Worm (Caenorhabditis elegans) whole organism, L2 larva: ENCODE data around the gene C14E2.4.

Experiments used
- ama-1 ChIP-seq: fragments of 150-350 bp; optimal IDR thresholded peaks from 2 replicates; lab custom pipeline; 2018; ENCODE audit warnings: inconsistent platforms
- blmp-1 ChIP-seq: sonication (generic microtip); optimal IDR thresholded peaks from 2 replicates; lab custom pipeline; 2017; ENCODE audit warnings: missing genetic modification characterization, mild to moderate bottlenecking, missing compliant biosample characterization, antibody characterized with exemption, moderate library complexity; ENCODE audit not compliant: insufficient read depth
- ceh-82 ChIP-seq: fragments of 150-350 bp; optimal IDR thresholded peaks from 2 replicates; lab custom pipeline; 2014; ENCODE audit warnings: missing biosample characterization, missing genetic modification characterization
- lin-39 ChIP-seq: fragments of 150-350 bp; optimal IDR thresholded peaks from 2 replicates; lab custom pipeline; 2014; ENCODE audit warnings: missing biosample characterization, missing genetic modification reagents, missing genetic modification characterization
- lsy-2 ChIP-seq, 2 experiments: fragments of 150-350 bp in 1 of 2; sonication (generic microtip) in 1 of 2; optimal IDR thresholded peaks; 2 replicates each; lab custom pipeline; 2014 to 2017; ENCODE audit warnings: missing biosample characterization in 2 of 2, missing genetic modification characterization in 2 of 2
- nhr-11 ChIP-seq: fragments of 150-350 bp; optimal IDR thresholded peaks from 2 replicates; lab custom pipeline; 2014; ENCODE audit warnings: missing biosample characterization, missing genetic modification characterization
- nhr-237 ChIP-seq: fragments of 150-350 bp; optimal IDR thresholded peaks from 2 replicates; lab custom pipeline; 2014; ENCODE audit warnings: missing biosample characterization, missing genetic modification characterization
- peb-1 ChIP-seq: fragments of 150-350 bp; optimal IDR thresholded peaks from 2 replicates; lab custom pipeline; 2014; ENCODE audit warnings: missing biosample characterization, missing genetic modification characterization
- skn-1 ChIP-seq: sonication (generic microtip); optimal IDR thresholded peaks from 2 replicates; lab custom pipeline; 2017; ENCODE audit warnings: missing biosample characterization, missing genetic modification characterization
- unc-62 ChIP-seq: fragments of 150-350 bp; optimal IDR thresholded peaks from 2 replicates; lab custom pipeline; 2014; ENCODE audit warnings: missing biosample characterization, missing genetic modification reagents, missing genetic modification characterization

- TF ChIP-seq lin-39 (tag; lab: Kevin White, UChicago): no peak
- no peak for TF ChIP-seq skn-1 (tag; lab: Kevin White, UChicago)
- TF ChIP-seq nhr-11 (tag; lab: Kevin White, UChicago): no peak
- no peak for TF ChIP-seq ceh-82 (tag; lab: Kevin White, UChicago)
- no peak for TF ChIP-seq lsy-2 (tag; optimal IDR thresholded peaks at IDR 0.05; lab: Kevin White, UChicago)
- no peak for TF ChIP-seq unc-62 (GFP tag; lab: Kevin White, UChicago)
- TF ChIP-seq peb-1 (tag; lab: Kevin White, UChicago): no peak
- no peak for TF ChIP-seq ama-1
- TF ChIP-seq nhr-237 (tag; lab: Kevin White, UChicago): no peak
- no peak for TF ChIP-seq blmp-1
These were observed 29.4 kb upstream of the C14E2.4 start for ce11 chrX:1850525-1850924.
